Worm (Caenorhabditis elegans) whole organism, L3 larva: ENCODE data around the gene T11F8.1.

ENCODE experiments used
- ama-1 ChIP-seq: fragments of 150-350 bp; optimal IDR thresholded peaks from 2 replicates; lab custom pipeline; 2018
- egl-27 ChIP-seq: sonication (generic microtip); optimal IDR thresholded peaks from 4 replicates; lab custom pipeline; 2017; ENCODE audit warnings: missing biosample characterization, missing genetic modification reagents, missing genetic modification characterization
- nhr-67 ChIP-seq: fragments of 150-350 bp; optimal IDR thresholded peaks from 2 replicates; lab custom pipeline; 2014; ENCODE audit warnings: missing biosample characterization, missing genetic modification characterization
- nhr-76 ChIP-seq: fragments of 150-350 bp; sonication (generic microtip); optimal IDR thresholded peaks from 5 replicates; lab custom pipeline; 2014; ENCODE audit warnings: missing biosample characterization, missing genetic modification characterization
- snpc-4 ChIP-seq: fragments of 150-350 bp; optimal IDR thresholded peaks from 2 replicates; lab custom pipeline; 2014; ENCODE audit warnings: missing biosample characterization, missing genetic modification characterization
- unc-62 ChIP-seq: fragments of 150-350 bp; sonication (generic microtip); optimal IDR thresholded peaks from 4 replicates; lab custom pipeline; 2014; ENCODE audit warnings: missing biosample characterization, missing genetic modification reagents, missing genetic modification characterization
- ztf-4 ChIP-seq: fragments of 150-350 bp; optimal IDR thresholded peaks from 2 replicates; lab custom pipeline; 2014; ENCODE audit warnings: missing biosample characterization, missing genetic modification characterization

DNA sequence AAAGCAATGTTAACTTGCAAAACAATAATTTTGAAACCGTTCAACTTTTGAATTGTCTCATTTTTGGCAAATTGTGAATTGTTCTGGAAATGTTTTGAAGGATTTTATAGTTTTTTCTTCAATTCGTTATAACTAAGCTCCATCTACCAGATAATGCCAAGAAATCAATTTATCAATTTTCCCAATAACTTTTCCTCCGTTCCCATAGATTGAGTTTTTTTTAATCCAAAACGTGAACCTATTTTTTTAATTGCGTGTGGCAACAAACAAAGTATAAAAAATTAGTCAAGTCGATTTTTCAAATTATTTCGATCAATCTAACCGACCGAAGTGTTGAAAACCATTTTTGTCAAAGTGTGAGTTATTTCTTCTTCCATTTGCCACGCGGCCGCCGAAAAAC lies 26.7 kb upstream of the T11F8.1 start, which contains the start of gene Y4C6A.4:
- TF ChIP-seq snpc-4 (tag; lab: Kevin White, UChicago) (no peak), unc-62 (GFP tag; lab: Kevin White, UChicago) (no peak), nhr-76 (tag; lab: Kevin White, UChicago) (no peak), ama-1 (no peak), egl-27 (tag; lab: Kevin White, UChicago) (no peak), ztf-4 (tag; lab: Kevin White, UChicago) (no peak), nhr-67 (no peak)
